Worm (Caenorhabditis elegans): ENCODE results near the gene dhhc-13.

Gene dhhc-13

ce11 chrIV:5945455-5945854 is 28.3 kb downstream of the dhhc-13 start:
- no peak for TF ChIP-seq flt-1 (GFP tag; IDR thresholded peaks at IDR 0.05)
- TF ChIP-seq ztf-29 (GFP tag; IDR thresholded peaks at IDR 0.05) = no peak

DNA sequence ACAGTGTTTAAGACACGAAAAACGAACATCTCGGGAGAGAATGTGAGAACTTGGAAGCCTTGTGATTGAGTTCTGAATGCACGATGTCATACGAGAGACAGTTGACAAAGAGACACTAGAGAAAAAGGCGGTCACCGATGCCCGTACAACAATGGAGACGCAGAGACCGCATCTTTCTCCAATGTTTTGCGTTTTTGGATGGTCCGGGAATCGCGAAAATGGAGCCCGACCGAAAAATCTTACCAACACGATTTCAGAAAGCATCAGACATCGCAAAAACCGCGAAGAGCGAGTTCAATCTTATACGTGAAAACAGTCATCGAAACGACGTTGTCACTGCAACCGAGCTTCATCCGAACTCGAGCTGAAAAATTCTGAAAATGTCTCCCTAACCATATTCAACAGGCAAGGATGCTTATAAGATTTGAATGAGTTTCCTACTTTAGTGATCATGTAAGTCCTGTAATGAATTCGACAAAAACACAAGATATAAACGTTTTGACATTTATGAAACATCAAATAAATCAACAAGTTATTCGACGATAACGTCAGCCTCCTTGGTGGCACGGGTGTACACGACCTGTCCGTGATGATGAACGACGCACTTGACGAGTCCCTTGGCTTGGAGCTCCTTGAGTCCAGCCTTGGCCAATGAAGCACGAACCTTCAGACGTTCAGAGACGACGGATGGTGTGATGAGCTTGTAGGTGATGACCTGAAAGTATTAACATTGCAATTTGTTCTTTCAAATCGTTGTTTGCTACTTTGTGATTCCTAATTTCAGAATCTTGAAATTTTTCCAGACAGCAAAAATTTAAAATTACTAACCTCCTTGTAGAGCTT is 29.7 kb downstream of the dhhc-13 start, which contains the start of gene inx-7:
Gene inx-7, minus strand, starts transcription at position 37 of the 843 bp plus-strand sequence.
- no peak for TF ChIP-seq tab-1 (GFP tag; IDR thresholded peaks at IDR 0.05)
- no peak for TF ChIP-seq ztf-29 (GFP tag; IDR thresholded peaks at IDR 0.05)
- no peak for TF ChIP-seq ref-1 (GFP tag; conservative IDR thresholded peaks at IDR 0.05)
- no peak for TF ChIP-seq med-1 (GFP tag; optimal IDR thresholded peaks at IDR 0.05; ENCODE audit: insufficient read depth)
- TF ChIP-seq T22C8.4 (GFP tag; IDR thresholded peaks at IDR 0.05) = no peak
- TF ChIP-seq ztf-23 (GFP tag; IDR thresholded peaks at IDR 0.05) = no peak
- no peak for TF ChIP-seq cog-1 (tag; optimal IDR thresholded peaks at IDR 0.05)
- TF ChIP-seq klf-2 (GFP tag; conservative IDR thresholded peaks at IDR 0.05) = no peak
- no peak for TF ChIP-seq flt-1 (GFP tag; IDR thresholded peaks at IDR 0.05)

- TF ChIP-seq ztf-23 (GFP tag; IDR thresholded peaks at IDR 0.05) (no peak), ztf-29 (GFP tag; IDR thresholded peaks at IDR 0.05) (no peak), cog-1 (tag; optimal IDR thresholded peaks at IDR 0.05) (peak; percentile 3), ref-1 (GFP tag; conservative IDR thresholded peaks at IDR 0.05) (no peak), tab-1 (GFP tag; IDR thresholded peaks at IDR 0.05) (no peak), med-1 (GFP tag; optimal IDR thresholded peaks at IDR 0.05; ENCODE audit: insufficient read depth) (no peak), flt-1 (GFP tag; IDR thresholded peaks at IDR 0.05) (no peak)
Observed at ce11 chrIV:5947555-5948151, 30.5 kb downstream of the dhhc-13 start, which contains the start of gene rps-25. TSS of gene rps-25 (minus strand) at chrIV:5947605.

- TF ChIP-seq cog-1 (tag; optimal IDR thresholded peaks at IDR 0.05) = no peak
- no peak for TF ChIP-seq tab-1 (GFP tag; IDR thresholded peaks at IDR 0.05)
- TF ChIP-seq klf-2 (GFP tag; conservative IDR thresholded peaks at IDR 0.05) = no peak
- no peak for TF ChIP-seq med-1 (GFP tag; optimal IDR thresholded peaks at IDR 0.05; ENCODE audit: insufficient read depth)
Observed at ce11 chrIV:5948712-5949111, 31.6 kb downstream of the dhhc-13 start.

ce11 chrIV:5949964-5950363 is 32.8 kb downstream of the dhhc-13 start:
- TF ChIP-seq med-1 (GFP tag; optimal IDR thresholded peaks at IDR 0.05; ENCODE audit: insufficient read depth) (no peak), cog-1 (tag; optimal IDR thresholded peaks at IDR 0.05) (no peak), ztf-23 (GFP tag; IDR thresholded peaks at IDR 0.05) (no peak), flt-1 (GFP tag; IDR thresholded peaks at IDR 0.05) (no peak), klf-2 (GFP tag; conservative IDR thresholded peaks at IDR 0.05) (no peak), T22C8.4 (GFP tag; IDR thresholded peaks at IDR 0.05) (no peak), ztf-29 (GFP tag; IDR thresholded peaks at IDR 0.05) (no peak), tab-1 (GFP tag; IDR thresholded peaks at IDR 0.05) (no peak), ref-1 (GFP tag; conservative IDR thresholded peaks at IDR 0.05) (no peak)

DNA sequence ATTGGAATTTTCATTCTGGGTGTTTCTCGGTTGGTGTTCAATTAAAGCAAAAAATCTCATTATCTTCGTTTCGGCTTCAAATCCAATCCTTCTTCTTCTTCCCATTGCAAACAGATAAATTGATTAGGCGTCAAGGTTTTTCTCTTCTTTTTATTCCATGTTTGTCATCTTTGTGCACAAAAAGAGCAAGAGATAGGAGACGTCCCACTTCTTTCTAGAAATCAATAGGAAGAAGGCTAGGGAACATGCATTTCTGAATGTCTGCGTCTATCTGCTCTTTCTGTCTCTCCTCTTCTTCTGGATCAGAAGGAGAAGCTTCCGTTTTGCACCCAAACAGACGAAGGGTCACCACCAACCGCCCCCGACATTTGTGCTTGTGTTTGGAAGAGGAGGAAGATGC is 35.8 kb downstream of the dhhc-13 start:
- TF ChIP-seq tab-1 (GFP tag; IDR thresholded peaks at IDR 0.05) = no peak
- no peak for TF ChIP-seq ztf-29 (GFP tag; IDR thresholded peaks at IDR 0.05)
- TF ChIP-seq med-1 (GFP tag; optimal IDR thresholded peaks at IDR 0.05; ENCODE audit: insufficient read depth) = no peak
- no peak for TF ChIP-seq T22C8.4 (GFP tag; IDR thresholded peaks at IDR 0.05)
- 0 out of 2 replicates have a peak, but pooled peaks have one; percentile 48 for TF ChIP-seq ztf-23 (GFP tag; IDR thresholded peaks at IDR 0.05)
- no peak for TF ChIP-seq ref-1 (GFP tag; conservative IDR thresholded peaks at IDR 0.05)
- TF ChIP-seq flt-1 (GFP tag; IDR thresholded peaks at IDR 0.05) = 0 out of 2 replicates have a peak, but pooled peaks have one; percentile 16
- TF ChIP-seq cog-1 (tag; optimal IDR thresholded peaks at IDR 0.05) = peak; percentile 34

DNA sequence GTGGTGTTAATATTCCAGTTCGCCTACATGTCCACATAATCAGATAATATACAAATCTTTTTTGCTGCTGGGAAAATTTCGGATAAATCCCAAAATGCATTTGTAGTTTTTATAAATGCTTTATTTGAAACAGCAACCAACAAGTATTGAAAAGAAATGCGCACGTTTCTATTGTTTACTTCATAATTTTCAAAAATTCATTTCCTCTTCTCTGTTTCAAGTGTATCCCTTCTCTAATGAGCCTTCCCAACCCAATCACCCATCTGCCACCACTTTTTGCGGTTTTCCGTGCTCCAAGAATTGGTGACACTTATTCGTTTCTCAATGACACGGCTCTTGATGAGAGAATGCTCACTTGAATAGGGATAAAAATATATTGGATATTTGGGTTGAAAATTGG is 37.6 kb downstream of the dhhc-13 start:
- TF ChIP-seq ztf-23 (GFP tag; IDR thresholded peaks at IDR 0.05) (no peak), med-1 (GFP tag; optimal IDR thresholded peaks at IDR 0.05; ENCODE audit: insufficient read depth) (no peak), tab-1 (GFP tag; IDR thresholded peaks at IDR 0.05) (no peak), ztf-29 (GFP tag; IDR thresholded peaks at IDR 0.05) (no peak), T22C8.4 (GFP tag; IDR thresholded peaks at IDR 0.05) (no peak), cog-1 (tag; optimal IDR thresholded peaks at IDR 0.05) (no peak), flt-1 (GFP tag; IDR thresholded peaks at IDR 0.05) (no peak), klf-2 (GFP tag; conservative IDR thresholded peaks at IDR 0.05) (no peak), ref-1 (GFP tag; conservative IDR thresholded peaks at IDR 0.05) (no peak)

DNA sequence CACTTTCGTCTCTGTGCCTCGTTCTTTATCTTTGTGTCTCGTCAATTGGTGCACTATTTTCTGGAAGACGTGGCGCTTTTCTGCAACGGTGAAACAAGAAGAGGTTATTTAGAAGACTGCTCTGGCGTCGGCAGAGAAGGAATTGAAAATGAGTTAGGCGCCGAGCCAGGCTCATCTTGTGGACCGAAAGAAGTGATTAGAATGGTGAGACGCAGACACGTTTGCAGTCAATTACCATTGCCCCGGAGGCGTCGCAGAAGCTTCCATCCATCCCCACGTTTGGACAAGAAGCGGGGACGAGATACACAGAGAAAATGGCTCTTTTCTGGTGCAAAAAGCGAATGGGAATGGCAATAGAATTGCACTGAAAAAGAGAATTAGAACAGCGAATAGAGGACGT is 42.8 kb downstream of the dhhc-13 start:
- TF ChIP-seq ztf-29 (GFP tag; IDR thresholded peaks at IDR 0.05) (no peak), T22C8.4 (GFP tag; IDR thresholded peaks at IDR 0.05) (0 out of 2 replicates have a peak, but pooled peaks have one; percentile 27)

- TF ChIP-seq ztf-29 (GFP tag; IDR thresholded peaks at IDR 0.05) (no peak), med-1 (GFP tag; optimal IDR thresholded peaks at IDR 0.05; ENCODE audit: insufficient read depth) (no peak), cog-1 (tag; optimal IDR thresholded peaks at IDR 0.05) (no peak), ref-1 (GFP tag; conservative IDR thresholded peaks at IDR 0.05) (no peak), klf-2 (GFP tag; conservative IDR thresholded peaks at IDR 0.05) (no peak), flt-1 (GFP tag; IDR thresholded peaks at IDR 0.05) (no peak), tab-1 (GFP tag; IDR thresholded peaks at IDR 0.05) (no peak), T22C8.4 (GFP tag; IDR thresholded peaks at IDR 0.05) (no peak), ztf-23 (GFP tag; IDR thresholded peaks at IDR 0.05) (no peak)
Observed at ce11 chrIV:5962219-5962945, 45.3 kb downstream of the dhhc-13 start, which contains the start of gene K02B2.6. TSS of gene K02B2.6 (minus strand) at chrIV:5962269.
